Fruit fly (Drosophila melanogaster) S2 (cell line): ENCODE results near the gene CG42307.

Source experiments
- CG8478 ChIP-seq: fragments of >200 bp; optimal IDR thresholded peaks from 2 replicates; lab custom pipeline; 2018
- CTCF ChIP-seq, 2 experiments: fragments of >200 bp; optimal IDR thresholded peaks; 2 replicates each; lab custom pipeline; 2018

DNA sequence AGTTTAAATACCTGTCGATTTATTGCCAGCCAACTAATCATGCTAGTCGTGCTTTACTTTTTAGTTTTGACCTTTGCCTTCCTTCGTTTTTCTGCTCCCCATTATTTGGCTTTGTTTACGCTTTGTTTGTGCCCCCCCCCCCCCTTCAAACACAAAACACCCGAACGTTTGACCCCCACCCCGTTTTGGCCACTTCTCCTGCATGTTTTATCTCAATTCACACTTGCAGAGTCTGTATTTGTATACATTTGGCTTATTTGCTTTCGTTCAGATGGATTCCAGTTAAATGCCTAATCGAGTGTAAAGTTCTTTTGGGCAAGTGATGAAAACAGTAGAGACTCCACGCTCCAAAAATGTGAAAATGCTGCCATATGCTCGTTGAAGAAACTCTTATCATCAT, 20.4 kb downstream of the CG42307 start:
- TF ChIP-seq CTCF (optimal IDR thresholded peaks at IDR 0.05; lab: Kevin White, UChicago) (no peak), CG8478 (no peak)
